Worm (Caenorhabditis elegans): ENCODE data around the gene pros-1.

- no peak for TF ChIP-seq dao-5 (tag; optimal IDR thresholded peaks at IDR 0.05)
- no peak for TF ChIP-seq W03F9.2 (tag; optimal IDR thresholded peaks at IDR 0.05)
Observed at ce11 chrIII:8080165-8080738, 13.2 kb downstream of the pros-1 start, which contains the start of the genes dcr-1 and apc-2.
